Fruit fly (Drosophila melanogaster) whole organism, embryonic: ENCODE data around the gene CG45494.

ENCODE experiments used
- ATbp ChIP-seq: fragments of 200-800 bp; sonication (Bioruptor generic); optimal IDR thresholded peaks from 2 replicates; lab custom pipeline; 2017; ENCODE audit warnings: missing biosample characterization, mild to moderate bottlenecking, missing genetic modification characterization, missing genetic modification reagents
- Adf1 ChIP-seq: fragments of 200-800 bp; sonication (Bioruptor generic); IDR thresholded peaks from 2 replicates; pipeline ENCODE4 v1.3.6; 2022; ENCODE audit warnings: missing biosample characterization, missing genetic modification characterization
- Atf6 ChIP-seq: fragments of 200-800 bp; sonication (Bioruptor generic); IDR thresholded peaks from 2 replicates; pipeline ENCODE4 v1.3.6; 2022; ENCODE audit warnings: missing biosample characterization, missing genetic modification characterization
- CG10147 ChIP-seq: fragments of 200-800 bp; sonication (Bioruptor generic); optimal IDR thresholded peaks from 2 replicates; lab custom pipeline; 2019; ENCODE audit warnings: missing biosample characterization, mild to moderate bottlenecking, missing genetic modification characterization, moderate library complexity
- CG10366 ChIP-seq: fragments of 200-800 bp; sonication (Bioruptor generic); IDR thresholded peaks from 2 replicates; pipeline ENCODE4 v1.3.6; 2022; ENCODE audit warnings: missing biosample characterization, missing genetic modification characterization
- CG11247 ChIP-seq: fragments of 200-800 bp; sonication (Bioruptor generic); IDR thresholded peaks from 2 replicates; pipeline ENCODE4 v1.3.6; 2022; ENCODE audit warnings: missing biosample characterization, missing genetic modification characterization
- CG12769 ChIP-seq: fragments of 200-800 bp; sonication (Bioruptor generic); optimal IDR thresholded peaks from 2 replicates; lab custom pipeline; 2019; ENCODE audit warnings: missing biosample characterization, mild to moderate bottlenecking, missing genetic modification characterization, moderate library complexity
- CG12942 ChIP-seq: fragments of 200-800 bp; sonication (Bioruptor generic); optimal IDR thresholded peaks from 3 replicates; lab custom pipeline; 2016; ENCODE audit warnings: missing biosample characterization, missing genetic modification characterization
- CG13624 ChIP-seq: fragments of 200-800 bp; sonication (Bioruptor generic); optimal IDR thresholded peaks from 2 replicates; lab custom pipeline; 2016; ENCODE audit warnings: missing biosample characterization, missing genetic modification characterization
- CG14441 ChIP-seq: fragments of 200-800 bp; sonication (Bioruptor generic); IDR thresholded peaks from 2 replicates; pipeline ENCODE4 v1.3.6; 2022; ENCODE audit warnings: missing biosample characterization, missing genetic modification characterization
- CG1602 ChIP-seq: fragments of 200-800 bp; sonication (Bioruptor generic); optimal IDR thresholded peaks from 3 replicates; lab custom pipeline; 2016; ENCODE audit warnings: missing biosample characterization, missing genetic modification characterization
- CG17359 ChIP-seq: fragments of 200-800 bp; sonication (Bioruptor generic); optimal IDR thresholded peaks from 3 replicates; lab custom pipeline; 2018; ENCODE audit warnings: missing biosample characterization, mild to moderate bottlenecking, missing genetic modification characterization, moderate library complexity
- CG3281 ChIP-seq: fragments of 200-800 bp; sonication (Bioruptor generic); optimal IDR thresholded peaks from 3 replicates; lab custom pipeline; 2017; ENCODE audit warnings: missing biosample characterization, mild to moderate bottlenecking, missing genetic modification characterization
- CG34422 ChIP-seq: fragments of 200-800 bp; sonication (Bioruptor generic); IDR thresholded peaks from 3 replicates; pipeline ENCODE4 v1.3.6; 2022; ENCODE audit warnings: missing biosample characterization, missing genetic modification characterization
- CG6765 ChIP-seq: fragments of 200-800 bp; sonication (Bioruptor generic); optimal IDR thresholded peaks from 3 replicates; lab custom pipeline; 2017; ENCODE audit warnings: missing biosample characterization, mild to moderate bottlenecking, missing genetic modification characterization
- CG7556 ChIP-seq: fragments of 200-800 bp; sonication (Bioruptor generic); optimal IDR thresholded peaks from 2 replicates; lab custom pipeline; 2017; ENCODE audit warnings: missing biosample characterization, mild to moderate bottlenecking, missing genetic modification characterization
- CG8089 ChIP-seq: fragments of 200-800 bp; sonication (Bioruptor generic); optimal IDR thresholded peaks from 3 replicates; lab custom pipeline; 2016; ENCODE audit warnings: missing biosample characterization, missing genetic modification characterization
- CG8290 ChIP-seq, 3 experiments: fragments of 200-800 bp; sonication (Bioruptor generic); optimal IDR thresholded peaks; 2 replicates each; lab custom pipeline; 2016 to 2019; ENCODE audit warnings: missing biosample characterization in 3 of 3, missing genetic modification characterization in 3 of 3, mild to moderate bottlenecking in 2 of 3, moderate library complexity in 1 of 3
- CG9215 ChIP-seq: fragments of 200-800 bp; sonication (Bioruptor generic); IDR thresholded peaks from 2 replicates; pipeline ENCODE4 v1.3.6; 2022; ENCODE audit warnings: missing biosample characterization, missing genetic modification characterization
- CG9437 ChIP-seq: fragments of 200-800 bp; sonication (Bioruptor generic); optimal IDR thresholded peaks from 2 replicates; lab custom pipeline; 2018; ENCODE audit warnings: missing biosample characterization, mild to moderate bottlenecking, missing genetic modification characterization
- CG9727 ChIP-seq: fragments of 200-800 bp; sonication (Bioruptor generic); optimal IDR thresholded peaks from 3 replicates; lab custom pipeline; 2017; ENCODE audit warnings: missing biosample characterization, mild to moderate bottlenecking, missing genetic modification characterization
- CoRest ChIP-seq: fragments of 200-800 bp; sonication (Bioruptor generic); optimal IDR thresholded peaks from 3 replicates; lab custom pipeline; 2018; ENCODE audit warnings: missing biosample characterization, mild to moderate bottlenecking, missing genetic modification characterization, moderate library complexity
- Fer3 ChIP-seq: fragments of 200-800 bp; sonication (Bioruptor generic); optimal IDR thresholded peaks from 2 replicates; lab custom pipeline; 2018; ENCODE audit warnings: missing biosample characterization, mild to moderate bottlenecking, missing genetic modification characterization, moderate library complexity
- H2.0 ChIP-seq: fragments of 200-800 bp; sonication (Bioruptor generic); IDR thresholded peaks from 2 replicates; pipeline ENCODE4 v1.3.6; 2022; ENCODE audit warnings: missing biosample characterization, missing genetic modification characterization
- Lhr ChIP-seq: fragments of 200-800 bp; sonication (Bioruptor generic); optimal IDR thresholded peaks from 3 replicates; lab custom pipeline; 2017; ENCODE audit warnings: mild to moderate bottlenecking, missing biosample characterization, missing genetic modification reagents, missing genetic modification characterization
- Max ChIP-seq: fragments of 200-800 bp; sonication (Bioruptor generic); optimal IDR thresholded peaks from 2 replicates; lab custom pipeline; 2016; ENCODE audit warnings: missing biosample characterization, mild to moderate bottlenecking, missing genetic modification characterization
- Med ChIP-seq: fragments of 200-800 bp; sonication (Bioruptor generic); peaks from one replicate; lab custom pipeline; 2016; ENCODE audit warnings: missing biosample characterization, missing genetic modification characterization, mild to moderate bottlenecking, inconsistent platforms, moderate library complexity
- Mrtf ChIP-seq: fragments of 200-800 bp; sonication (Bioruptor generic); IDR thresholded peaks from 3 replicates; pipeline ENCODE4 v1.3.6; 2022; ENCODE audit warnings: missing biosample characterization, missing genetic modification characterization
- PHDP ChIP-seq: fragments of 200-800 bp; sonication (Bioruptor generic); optimal IDR thresholded peaks from 3 replicates; lab custom pipeline; 2018; ENCODE audit warnings: missing biosample characterization, mild to moderate bottlenecking, missing genetic modification characterization, moderate library complexity
- Side ChIP-seq: fragments of 200-800 bp; sonication (Bioruptor generic); optimal IDR thresholded peaks from 2 replicates; lab custom pipeline; 2016; ENCODE audit warnings: missing biosample characterization, missing genetic modification characterization
- Six4 ChIP-seq: fragments of 200-800 bp; sonication (Bioruptor generic); optimal IDR thresholded peaks from 2 replicates; lab custom pipeline; 2016; ENCODE audit warnings: missing biosample characterization, missing genetic modification characterization
- Sox100B ChIP-seq: fragments of 200-800 bp; sonication (Bioruptor generic); optimal IDR thresholded peaks from 3 replicates; lab custom pipeline; 2018; ENCODE audit warnings: missing biosample characterization, mild to moderate bottlenecking, missing genetic modification characterization
- TFAM ChIP-seq: fragments of 200-800 bp; sonication (Bioruptor generic); optimal IDR thresholded peaks from 2 replicates; lab custom pipeline; 2017; ENCODE audit warnings: missing biosample characterization, missing genetic modification characterization, inconsistent platforms
- Trl ChIP-seq, 3 experiments: fragments of >200 bp in 2 of 3; fragments of 200-800 bp in 1 of 3; sonication (Bioruptor generic) in 1 of 3; optimal IDR thresholded peaks; 2 replicates in 1 of 3; 3 replicates in 2 of 3; lab custom pipeline; 2016 to 2017; ENCODE audit warnings: missing biosample characterization in 1 of 3, missing genetic modification characterization in 1 of 3
- Xbp1 ChIP-seq: fragments of 200-800 bp; sonication (Bioruptor generic); optimal IDR thresholded peaks from 3 replicates; lab custom pipeline; 2016; ENCODE audit warnings: missing biosample characterization, mild to moderate bottlenecking, missing genetic modification characterization
- ab ChIP-seq: fragments of 200-800 bp; sonication (Bioruptor generic); optimal IDR thresholded peaks from 2 replicates; lab custom pipeline; 2016; ENCODE audit warnings: missing biosample characterization, missing genetic modification characterization
- bbx ChIP-seq: fragments of 200-800 bp; sonication (Bioruptor generic); IDR thresholded peaks from 2 replicates; pipeline ENCODE4 v1.3.6; 2022; ENCODE audit warnings: missing biosample characterization, missing genetic modification characterization; ENCODE audit not compliant: partially characterized antibody
- bcd ChIP-seq: fragments of 200-800 bp; sonication (Bioruptor generic); optimal IDR thresholded peaks from 2 replicates; lab custom pipeline; 2017; ENCODE audit warnings: missing biosample characterization, mild to moderate bottlenecking, missing genetic modification characterization
- dmrt99B ChIP-seq: fragments of 200-800 bp; sonication (Bioruptor generic); optimal IDR thresholded peaks from 2 replicates; lab custom pipeline; 2018; ENCODE audit warnings: missing biosample characterization, mild to moderate bottlenecking, missing genetic modification characterization, moderate library complexity
- fd3F ChIP-seq: fragments of 200-800 bp; sonication (Bioruptor generic); optimal IDR thresholded peaks from 2 replicates; lab custom pipeline; 2018; ENCODE audit warnings: missing biosample characterization, mild to moderate bottlenecking, missing genetic modification characterization, moderate library complexity
- gce ChIP-seq: fragments of 200-800 bp; sonication (Bioruptor generic); IDR thresholded peaks from 3 replicates; pipeline ENCODE4 v1.3.6; 2022; ENCODE audit warnings: missing biosample characterization, missing genetic modification characterization
- nerfin-2 ChIP-seq: fragments of 200-800 bp; sonication (Bioruptor generic); IDR thresholded peaks from 2 replicates; pipeline ENCODE4 v1.3.6; 2022; ENCODE audit warnings: missing biosample characterization, missing genetic modification characterization; ENCODE audit not compliant: partially characterized antibody
- nmo ChIP-seq: fragments of 200-800 bp; sonication (Bioruptor generic); optimal IDR thresholded peaks from 2 replicates; lab custom pipeline; 2018; ENCODE audit warnings: missing biosample characterization, mild to moderate bottlenecking, missing genetic modification characterization, moderate library complexity
- odd ChIP-seq: fragments of 200-800 bp; sonication (Bioruptor generic); optimal IDR thresholded peaks from 2 replicates; lab custom pipeline; 2017; ENCODE audit warnings: missing biosample characterization, mild to moderate bottlenecking, missing genetic modification characterization
- onecut ChIP-seq: fragments of 200-800 bp; sonication (Bioruptor generic); IDR thresholded peaks from 2 replicates; pipeline ENCODE4 v1.3.6; 2022; ENCODE audit warnings: missing biosample characterization, missing genetic modification characterization
- pnt ChIP-seq: fragments of 200-800 bp; sonication (Bioruptor generic); optimal IDR thresholded peaks from 3 replicates; lab custom pipeline; 2016; ENCODE audit warnings: missing biosample characterization, missing genetic modification characterization
- twi ChIP-seq: fragments of 200-800 bp; optimal IDR thresholded peaks from 2 replicates; lab custom pipeline; 2019; ENCODE audit warnings: missing biosample characterization, mild to moderate bottlenecking, missing genetic modification characterization, moderate library complexity
- tx ChIP-seq: fragments of 200-800 bp; sonication (Bioruptor generic); optimal IDR thresholded peaks from 2 replicates; lab custom pipeline; 2016; ENCODE audit warnings: missing biosample characterization, missing genetic modification characterization
- wor ChIP-seq: fragments of 200-800 bp; sonication (Bioruptor generic); IDR thresholded peaks from 2 replicates; pipeline ENCODE4 v1.3.6; 2022; ENCODE audit warnings: missing biosample characterization, missing genetic modification characterization

The CG45494 gene

DNA sequence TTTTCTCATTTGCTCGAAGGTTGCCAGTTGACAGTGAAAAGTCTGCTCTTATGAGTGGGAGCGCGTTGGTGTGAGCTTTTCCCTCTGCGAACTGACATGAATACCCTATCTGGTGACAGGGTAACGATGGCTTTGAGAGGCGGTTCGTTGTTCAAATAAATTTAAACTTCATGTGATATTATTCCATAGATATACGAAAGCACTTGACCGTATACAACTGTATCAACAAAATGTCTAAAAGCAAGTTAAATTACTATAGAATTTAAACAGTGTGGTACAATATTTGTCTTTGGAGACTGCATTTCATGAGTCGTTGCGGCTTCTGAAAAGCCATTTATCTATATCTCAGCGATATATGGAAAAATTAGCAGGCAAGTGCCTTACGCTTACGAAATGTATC, 10.8 kb upstream of the CG45494 start (continued):
- TF ChIP-seq bbx (GFP tag; lab: Robert Waterston, UW) = no peak
- TF ChIP-seq CG17359 (tag; lab: Kevin White, UChicago) = peak; percentile 31
- TF ChIP-seq CG34422 (GFP tag; lab: Robert Waterston, UW) = 0 out of 3 replicates have a peak, but pooled peaks have one; percentile 38
- TF ChIP-seq H2.0 (GFP tag; lab: Robert Waterston, UW) = peak; percentile 51
- no peak for TF ChIP-seq TFAM (GFP tag; lab: Kevin White, UChicago)
- TF ChIP-seq CG8089 = no peak
- no peak for TF ChIP-seq gce (GFP tag; lab: Robert Waterston, UW)
- peak; percentile 27 for TF ChIP-seq pnt
- peak; percentile 5 for TF ChIP-seq tx (GFP tag; lab: Kevin White, UChicago)
- TF ChIP-seq Sox100B = peak; percentile 27
- no peak for TF ChIP-seq twi
- peak; percentile 27 for TF ChIP-seq CG9437 (GFP tag; lab: Kevin White, UChicago)
- TF ChIP-seq Mrtf (GFP tag; lab: Robert Waterston, UW) = no peak
- TF ChIP-seq CoRest (tag; lab: Kevin White, UChicago) = peak; percentile 67
- peak; percentile 55 for TF ChIP-seq CG14441 (GFP tag; lab: Robert Waterston, UW)
- peak; percentile 11; the same call in 1 of the 2 replicates for TF ChIP-seq onecut (GFP tag; lab: Robert Waterston, UW)
- TF ChIP-seq Lhr (GFP tag; lab: Kevin White, UChicago) = no peak
- TF ChIP-seq CG10147 (GFP tag; lab: Kevin White, UChicago) = peak; percentile 4
- TF ChIP-seq Six4 (GFP tag; lab: Kevin White, UChicago) = no peak
- no peak for TF ChIP-seq CG6765 (GFP tag; lab: Kevin White, UChicago)
- peak; percentile 32 for TF ChIP-seq CG3281 (GFP tag; lab: Kevin White, UChicago)
- TF ChIP-seq nmo (GFP tag; lab: Kevin White, UChicago) = peak; percentile 42
- peak; percentile 24 for TF ChIP-seq bcd (GFP tag; lab: Kevin White, UChicago)
- TF ChIP-seq Fer3 = peak; percentile 15
- TF ChIP-seq CG9727 = peak; percentile 21
- TF ChIP-seq odd = peak; percentile 5
- no peak for TF ChIP-seq Max (GFP tag; lab: Kevin White, UChicago)
- TF ChIP-seq CG8290 (GFP tag; optimal IDR thresholded peaks at IDR 0.05; lab: Kevin White, UChicago) = no peak
- TF ChIP-seq CG8290 (tag; optimal IDR thresholded peaks at IDR 0.05; lab: Kevin White, UChicago) = peak in 1 of 2 experiments; percentile 46
- TF ChIP-seq Adf1 (GFP tag; lab: Robert Waterston, UW) = peak; percentile 37; the same call in 1 of the 2 replicates
- 0 out of 2 replicates have a peak, but pooled peaks have one; percentile 21 for TF ChIP-seq Atf6 (GFP tag; lab: Robert Waterston, UW)
- TF ChIP-seq CG1602 (GFP tag; lab: Kevin White, UChicago) = peak; percentile 33
- TF ChIP-seq CG13624 (GFP tag; lab: Kevin White, UChicago) = peak; percentile 41
- TF ChIP-seq dmrt99B = peak; percentile 53
- TF ChIP-seq Med = peak; percentile 85
- 0 out of 2 replicates have a peak, but pooled peaks have one; percentile 27 for TF ChIP-seq CG9215 (GFP tag; lab: Robert Waterston, UW)
- peak; percentile 13; the same call in 1 of the 2 replicates for TF ChIP-seq wor (GFP tag; lab: Robert Waterston, UW)
- TF ChIP-seq ab (GFP tag; lab: Kevin White, UChicago) = no peak
- TF ChIP-seq ATbp (GFP tag; lab: Kevin White, UChicago) = peak; percentile 20
- no peak for TF ChIP-seq nerfin-2 (GFP tag; lab: Robert Waterston, UW)
- peak; percentile 0 for TF ChIP-seq CG12942 (GFP tag; lab: Kevin White, UChicago)
- peak; percentile 57 for TF ChIP-seq CG12769
- no peak for TF ChIP-seq Trl (optimal IDR thresholded peaks at IDR 0.05; lab: Kevin White, UChicago)
- TF ChIP-seq Trl (GFP tag; optimal IDR thresholded peaks at IDR 0.05; lab: Kevin White, UChicago) = peak; percentile 10
- TF ChIP-seq Side (GFP tag; lab: Kevin White, UChicago) = peak; percentile 2
- TF ChIP-seq PHDP (tag; lab: Kevin White, UChicago) = no peak
- no peak for TF ChIP-seq CG11247 (GFP tag; lab: Robert Waterston, UW)
- TF ChIP-seq Xbp1 (GFP tag; lab: Kevin White, UChicago) = peak; percentile 32
- peak; percentile 44 for TF ChIP-seq fd3F (GFP tag; lab: Kevin White, UChicago)
- peak; percentile 44 for TF ChIP-seq CG10366 (GFP tag; lab: Robert Waterston, UW)
- peak; percentile 29 for TF ChIP-seq CG7556 (GFP tag; lab: Kevin White, UChicago)
